Fruit fly (Drosophila melanogaster) whole organism, embryonic: ENCODE measurements around the gene pim.

Source experiments
- CG10267 ChIP-seq: fragments of 200-800 bp; sonication (Bioruptor generic); optimal IDR thresholded peaks from 2 replicates; lab custom pipeline; 2018; ENCODE audit warnings: missing biosample characterization, mild to moderate bottlenecking, missing genetic modification characterization, moderate library complexity
- CG10543 ChIP-seq: fragments of 200-800 bp; sonication (Bioruptor generic); optimal IDR thresholded peaks from 3 replicates; lab custom pipeline; 2017; ENCODE audit warnings: missing biosample characterization, mild to moderate bottlenecking, missing genetic modification characterization, moderate library complexity
- CG11723 ChIP-seq: fragments of 200-800 bp; sonication (Bioruptor generic); optimal IDR thresholded peaks from 2 replicates; lab custom pipeline; 2017; ENCODE audit warnings: missing biosample characterization, mild to moderate bottlenecking, missing genetic modification characterization
- CG15269 ChIP-seq: fragments of 200-800 bp; sonication (Bioruptor generic); optimal IDR thresholded peaks from 2 replicates; lab custom pipeline; 2018; ENCODE audit warnings: missing biosample characterization, mild to moderate bottlenecking, missing genetic modification characterization, moderate library complexity
- CG15514 ChIP-seq: fragments of 200-800 bp; sonication (Bioruptor generic); optimal IDR thresholded peaks from 3 replicates; lab custom pipeline; 2017; ENCODE audit warnings: missing biosample characterization, missing genetic modification characterization, mild to moderate bottlenecking, moderate library complexity, missing genetic modification reagents
- CG17361 ChIP-seq: fragments of 200-800 bp; sonication (Bioruptor generic); IDR thresholded peaks from 3 replicates; pipeline ENCODE4 v1.3.6; 2022; ENCODE audit warnings: missing biosample characterization, missing genetic modification characterization
- CG1792 ChIP-seq: fragments of 200-800 bp; sonication (Bioruptor generic); optimal IDR thresholded peaks from 2 replicates; lab custom pipeline; 2016; ENCODE audit warnings: missing biosample characterization, missing genetic modification characterization
- CG18262 ChIP-seq: fragments of 200-800 bp; optimal IDR thresholded peaks from 3 replicates; lab custom pipeline; 2019; ENCODE audit warnings: missing biosample characterization, mild to moderate bottlenecking, missing genetic modification characterization, moderate library complexity
- CG34376 ChIP-seq: fragments of 200-800 bp; sonication (Bioruptor generic); optimal IDR thresholded peaks from 2 replicates; lab custom pipeline; 2018; ENCODE audit warnings: missing biosample characterization, mild to moderate bottlenecking, missing genetic modification characterization
- CG4707 ChIP-seq: fragments of 200-800 bp; sonication (Bioruptor generic); optimal IDR thresholded peaks from 2 replicates; lab custom pipeline; 2018; ENCODE audit warnings: missing biosample characterization, mild to moderate bottlenecking, missing genetic modification characterization, moderate library complexity
- CG6175 ChIP-seq: fragments of 200-800 bp; sonication (Bioruptor generic); IDR thresholded peaks from 3 replicates; pipeline ENCODE4 v1.3.6; 2022; ENCODE audit warnings: missing biosample characterization, missing genetic modification characterization
- CG8281 ChIP-seq: fragments of 200-800 bp; sonication (Bioruptor generic); optimal IDR thresholded peaks from 2 replicates; lab custom pipeline; 2018; ENCODE audit warnings: missing biosample characterization, mild to moderate bottlenecking, missing genetic modification characterization, moderate library complexity
- CTCF ChIP-seq: fragments of 200-800 bp; sonication (Bioruptor generic); optimal IDR thresholded peaks from 2 replicates; lab custom pipeline; 2017; ENCODE audit warnings: missing biosample characterization, mild to moderate bottlenecking, missing genetic modification characterization, moderate library complexity
- D19A ChIP-seq: fragments of 200-800 bp; optimal IDR thresholded peaks from 3 replicates; lab custom pipeline; 2019; ENCODE audit warnings: missing biosample characterization, mild to moderate bottlenecking, missing genetic modification characterization, moderate library complexity
- Eip74EF ChIP-seq, 2 experiments: fragments of 200-800 bp in 1 of 2; fragments of >200 bp in 1 of 2; sonication (Bioruptor generic) in 1 of 2; optimal IDR thresholded peaks; 2 replicates each; lab custom pipeline; 2017 to 2019; ENCODE audit warnings: missing biosample characterization in 2 of 2, missing genetic modification characterization in 2 of 2, mild to moderate bottlenecking in 1 of 2, moderate library complexity in 1 of 2
- HLH4C ChIP-seq: fragments of 200-800 bp; sonication (Bioruptor generic); IDR thresholded peaks from 3 replicates; pipeline ENCODE4 v1.3.6; 2022; ENCODE audit warnings: missing biosample characterization, missing genetic modification characterization; ENCODE audit not compliant: partially characterized antibody
- Nf-YC ChIP-seq: fragments of 200-800 bp; optimal IDR thresholded peaks from 3 replicates; lab custom pipeline; 2019; ENCODE audit warnings: missing biosample characterization, mild to moderate bottlenecking, missing genetic modification characterization, moderate library complexity
- PHDP ChIP-seq: fragments of 200-800 bp; sonication (Bioruptor generic); optimal IDR thresholded peaks from 3 replicates; lab custom pipeline; 2018; ENCODE audit warnings: missing biosample characterization, mild to moderate bottlenecking, missing genetic modification characterization, moderate library complexity
- Scr ChIP-seq: fragments of 200-800 bp; sonication (Bioruptor generic); IDR thresholded peaks from 2 replicates; pipeline ENCODE4 v1.3.6; 2022; ENCODE audit warnings: missing biosample characterization, missing genetic modification characterization; ENCODE audit not compliant: partially characterized antibody
- Xbp1 ChIP-seq: fragments of 200-800 bp; sonication (Bioruptor generic); optimal IDR thresholded peaks from 3 replicates; lab custom pipeline; 2016; ENCODE audit warnings: missing biosample characterization, mild to moderate bottlenecking, missing genetic modification characterization
- YL-1 ChIP-seq: fragments of 200-800 bp; sonication (Bioruptor generic); optimal IDR thresholded peaks from 3 replicates; lab custom pipeline; 2017; ENCODE audit warnings: missing biosample characterization, mild to moderate bottlenecking, missing genetic modification characterization
- ab ChIP-seq: fragments of 200-800 bp; sonication (Bioruptor generic); optimal IDR thresholded peaks from 2 replicates; lab custom pipeline; 2016; ENCODE audit warnings: missing biosample characterization, missing genetic modification characterization
- ac ChIP-seq: fragments of 200-800 bp; sonication (Bioruptor generic); optimal IDR thresholded peaks from 3 replicates; lab custom pipeline; 2017; ENCODE audit warnings: missing biosample characterization, mild to moderate bottlenecking, missing genetic modification characterization
- bbx ChIP-seq: fragments of 200-800 bp; sonication (Bioruptor generic); IDR thresholded peaks from 2 replicates; pipeline ENCODE4 v1.3.6; 2022; ENCODE audit warnings: missing biosample characterization, missing genetic modification characterization; ENCODE audit not compliant: partially characterized antibody
- bowl ChIP-seq: fragments of 200-800 bp; sonication (Bioruptor generic); IDR thresholded peaks from 2 replicates; pipeline ENCODE4 v1.3.6; 2022; ENCODE audit warnings: missing biosample characterization, missing genetic modification characterization
- chif ChIP-seq, 2 experiments: fragments of 200-800 bp; sonication (Bioruptor generic); optimal IDR thresholded peaks; 3 replicates each; lab custom pipeline; 2016; ENCODE audit warnings: missing biosample characterization in 2 of 2, missing genetic modification characterization in 2 of 2
- chinmo ChIP-seq: fragments of 200-800 bp; sonication (Bioruptor generic); IDR thresholded peaks from 4 replicates; pipeline ENCODE4 v1.3.6; 2022; ENCODE audit warnings: missing biosample characterization, missing genetic modification characterization; ENCODE audit not compliant: partially characterized antibody
- dpn ChIP-seq, 2 experiments: fragments of 200-800 bp; sonication (Bioruptor generic); optimal IDR thresholded peaks; 3 replicates each; lab custom pipeline; 2016; ENCODE audit warnings: missing biosample characterization in 2 of 2, missing genetic modification characterization in 2 of 2
- ewg ChIP-seq: fragments of 200-800 bp; sonication (Bioruptor generic); optimal IDR thresholded peaks from 3 replicates; lab custom pipeline; 2017; ENCODE audit warnings: mild to moderate bottlenecking, missing biosample characterization, missing genetic modification reagents, missing genetic modification characterization
- eyg ChIP-seq: fragments of 200-800 bp; sonication (Bioruptor generic); optimal IDR thresholded peaks from 3 replicates; lab custom pipeline; 2016; ENCODE audit warnings: missing biosample characterization, missing genetic modification characterization
- fd64A ChIP-seq: fragments of 200-800 bp; sonication (Bioruptor generic); optimal IDR thresholded peaks from 3 replicates; lab custom pipeline; 2018; ENCODE audit warnings: missing biosample characterization, mild to moderate bottlenecking, missing genetic modification characterization
- ftz-f1 ChIP-seq: fragments of 200-800 bp; sonication (Bioruptor generic); optimal IDR thresholded peaks from 2 replicates; lab custom pipeline; 2016; ENCODE audit warnings: missing biosample characterization, missing genetic modification characterization
- gce ChIP-seq: fragments of 200-800 bp; sonication (Bioruptor generic); IDR thresholded peaks from 3 replicates; pipeline ENCODE4 v1.3.6; 2022; ENCODE audit warnings: missing biosample characterization, missing genetic modification characterization
- hth ChIP-seq: fragments of >200 bp; optimal IDR thresholded peaks from 2 replicates; lab custom pipeline; 2017; ENCODE audit warnings: inconsistent platforms
- lov ChIP-seq, 2 experiments: fragments of 200-800 bp in 1 of 2; fragments of >200 bp in 1 of 2; sonication (Bioruptor generic) in 1 of 2; IDR thresholded peaks in 1 of 2; optimal IDR thresholded peaks in 1 of 2; 2 replicates in 1 of 2; 3 replicates in 1 of 2; pipeline versions ENCODE4 v1.3.6 to Lab custom; 2017 to 2022; ENCODE audit warnings: missing biosample characterization in 1 of 2, missing genetic modification characterization in 1 of 2
- nmo ChIP-seq: fragments of 200-800 bp; sonication (Bioruptor generic); optimal IDR thresholded peaks from 2 replicates; lab custom pipeline; 2018; ENCODE audit warnings: missing biosample characterization, mild to moderate bottlenecking, missing genetic modification characterization, moderate library complexity
- otp ChIP-seq: fragments of 200-800 bp; sonication (Bioruptor generic); IDR thresholded peaks from 3 replicates; pipeline ENCODE4, ENCODE4 v1.3.6; 2022; ENCODE audit warnings: missing biosample characterization, missing genetic modification characterization
- phol ChIP-seq: fragments of 200-800 bp; sonication (Bioruptor generic); optimal IDR thresholded peaks from 3 replicates; lab custom pipeline; 2018; ENCODE audit warnings: missing biosample characterization, mild to moderate bottlenecking, missing genetic modification characterization, moderate library complexity
- pzg ChIP-seq: fragments of 200-800 bp; sonication (Bioruptor generic); optimal IDR thresholded peaks from 3 replicates; lab custom pipeline; 2018; ENCODE audit warnings: missing biosample characterization, mild to moderate bottlenecking, missing genetic modification characterization, moderate library complexity
- sqz ChIP-seq: fragments of 200-800 bp; sonication (Bioruptor generic); optimal IDR thresholded peaks from 3 replicates; lab custom pipeline; 2018; ENCODE audit warnings: missing biosample characterization, mild to moderate bottlenecking, missing genetic modification characterization
- ssp ChIP-seq: fragments of 200-800 bp; sonication (Bioruptor generic); IDR thresholded peaks from 2 replicates; pipeline ENCODE4 v1.3.6; 2022; ENCODE audit warnings: missing biosample characterization, missing genetic modification characterization
- stwl ChIP-seq: fragments of 200-800 bp; sonication (Bioruptor generic); optimal IDR thresholded peaks from 3 replicates; lab custom pipeline; 2018; ENCODE audit warnings: missing biosample characterization, mild to moderate bottlenecking, missing genetic modification characterization, moderate library complexity
- vvl ChIP-seq: fragments of 200-800 bp; sonication (Bioruptor generic); IDR thresholded peaks from 2 replicates; pipeline ENCODE4 v1.3.6; 2022; ENCODE audit warnings: missing biosample characterization, missing genetic modification characterization
- z ChIP-seq: fragments of 200-800 bp; sonication (Bioruptor generic); IDR thresholded peaks from 3 replicates; pipeline ENCODE4 v1.3.6; 2022; ENCODE audit warnings: missing biosample characterization, missing genetic modification characterization

pim gene

DNA sequence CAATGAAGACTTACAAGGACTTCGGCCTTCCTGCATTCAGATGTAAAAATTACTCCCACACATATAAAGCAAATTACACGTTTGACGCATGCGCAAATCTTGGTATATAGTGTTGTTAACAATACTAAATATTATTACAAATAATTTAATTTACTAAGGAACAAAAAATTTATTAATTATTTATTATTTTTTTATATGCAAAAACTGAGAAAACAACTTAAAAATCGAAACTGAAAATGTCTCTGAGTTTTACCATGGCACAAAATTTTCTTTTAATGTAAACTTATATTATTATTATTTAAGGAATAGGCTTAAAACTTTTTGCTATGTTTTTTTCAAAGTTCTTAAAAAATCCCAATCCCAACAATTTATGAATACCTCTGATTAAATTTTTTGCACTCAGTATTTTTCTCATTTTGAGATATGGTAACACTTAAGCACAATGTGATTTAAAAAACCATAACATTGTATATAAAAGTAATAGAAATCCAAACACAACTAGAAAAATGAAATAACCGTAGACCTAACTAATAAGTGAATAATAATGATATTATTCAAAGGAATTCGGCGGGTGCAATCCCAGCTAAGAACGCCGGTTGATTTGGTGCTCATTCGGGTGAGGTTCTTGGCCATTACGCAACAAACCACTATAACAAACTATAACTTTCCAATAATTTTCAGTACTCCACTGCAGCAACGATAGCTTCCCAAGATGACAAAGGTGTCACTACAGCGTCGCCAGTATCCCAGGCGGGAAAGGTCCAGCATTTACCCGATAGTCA lies 31.5 kb upstream of the pim start, which contains the start of the genes Schip1 and Cox10 (continued):
- TF ChIP-seq CG11723 (GFP tag; lab: Kevin White, UChicago): no peak
- peak; percentile 21 for TF ChIP-seq stwl (tag; lab: Kevin White, UChicago)
- no peak for TF ChIP-seq CG1792 (GFP tag; lab: Kevin White, UChicago)
- TF ChIP-seq sqz (GFP tag; lab: Kevin White, UChicago): no peak
- no peak for TF ChIP-seq ssp (GFP tag; lab: Robert Waterston, UW)
- no peak for TF ChIP-seq ab
- no peak for TF ChIP-seq CG6175 (GFP tag; lab: Robert Waterston, UW)

DNA sequence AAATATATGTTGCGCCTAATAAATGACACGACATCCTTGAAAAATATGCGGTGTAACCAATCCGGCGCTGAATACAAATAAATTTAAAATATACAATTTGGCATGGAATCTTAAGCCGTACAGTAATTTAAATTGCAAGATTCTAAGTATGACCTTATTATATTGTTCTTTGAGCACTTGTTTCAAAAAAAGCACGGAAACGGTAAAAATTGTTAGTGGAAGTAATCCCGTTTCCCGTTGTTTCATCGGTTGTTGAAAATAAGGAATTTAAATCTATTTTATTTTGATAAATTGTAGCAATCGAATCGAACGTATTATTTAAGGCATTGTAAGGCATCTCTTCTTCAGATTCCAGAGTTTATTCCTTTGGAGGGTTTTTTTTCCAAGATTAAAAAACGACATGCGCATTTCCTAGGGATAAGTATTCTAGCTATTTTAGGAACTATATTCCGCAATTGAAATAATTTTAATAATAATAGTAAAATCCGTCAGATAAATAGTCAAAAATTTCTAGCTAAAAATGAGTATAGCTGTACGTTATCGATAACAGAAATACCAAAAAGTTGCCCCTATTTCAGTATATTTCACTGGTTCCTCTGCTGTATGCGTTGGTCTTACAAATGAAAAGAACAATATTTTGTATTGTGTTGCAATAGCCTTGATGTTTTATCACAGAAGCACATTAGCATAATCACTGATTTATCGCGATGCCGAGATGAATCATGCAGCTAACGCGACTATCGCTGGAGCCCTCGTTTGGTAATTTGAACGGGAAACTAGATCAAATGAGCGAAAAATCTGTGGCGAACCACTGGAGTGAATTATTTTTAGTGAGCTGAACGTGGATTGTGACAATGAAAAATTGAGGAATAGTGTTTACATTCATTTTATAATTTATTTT lies 29.4 kb upstream of the pim start, which contains the start of gene GATAd:
Gene GATAd, plus strand, starts transcription at position 644 of the 901 bp plus-strand sequence.
- TF ChIP-seq eyg (GFP tag; lab: Kevin White, UChicago): no peak
- TF ChIP-seq nmo: peak; percentile 25
- no peak for TF ChIP-seq bowl (GFP tag; lab: Robert Waterston, UW)
- TF ChIP-seq hth (lab: Kevin White, UChicago): no peak
- no peak for TF ChIP-seq z
- TF ChIP-seq Eip74EF (GFP tag; optimal IDR thresholded peaks at IDR 0.05; lab: Kevin White, UChicago): peak in 1 of 2 experiments; percentile 19
- TF ChIP-seq HLH4C (GFP tag; lab: Robert Waterston, UW): no peak
- TF ChIP-seq lov (optimal IDR thresholded peaks at IDR 0.05; lab: Kevin White, UChicago): no peak
- TF ChIP-seq lov (GFP tag; IDR thresholded peaks at IDR 0.05; lab: Robert Waterston, UW): no peak
- no peak for TF ChIP-seq fd64A
- peak; percentile 99 for TF ChIP-seq CG15514
- TF ChIP-seq Nf-YC: peak; percentile 38
- no peak for TF ChIP-seq chif (GFP tag; optimal IDR thresholded peaks at IDR 0.05; lab: Kevin White, UChicago)
- peak; percentile 19 for TF ChIP-seq PHDP (tag; lab: Kevin White, UChicago)
- no peak for TF ChIP-seq Xbp1
- 0 out of 3 replicates have a peak, but pooled peaks have one; percentile 5 for TF ChIP-seq CG17361
- TF ChIP-seq D19A (tag; lab: Kevin White, UChicago): peak; percentile 2
- TF ChIP-seq bbx (GFP tag; lab: Robert Waterston, UW): 0 out of 2 replicates have a peak, but pooled peaks have one; percentile 16
- peak; percentile 61 for TF ChIP-seq ftz-f1 (GFP tag; lab: Kevin White, UChicago)
- peak; percentile 33 for TF ChIP-seq CG10267
- peak; percentile 0 for TF ChIP-seq CG15269 (tag; lab: Kevin White, UChicago)
- TF ChIP-seq ewg (GFP tag; lab: Kevin White, UChicago): peak; percentile 3
- peak; percentile 74; the same call in 1 of the 4 replicates for TF ChIP-seq chinmo
- TF ChIP-seq CG8281 (tag; lab: Kevin White, UChicago): peak; percentile 79
- TF ChIP-seq phol (tag; lab: Kevin White, UChicago): peak; percentile 13
- peak; percentile 16 for TF ChIP-seq YL-1 (GFP tag; lab: Kevin White, UChicago)
- peak; percentile 1 for TF ChIP-seq CTCF
- TF ChIP-seq vvl (GFP tag; lab: Robert Waterston, UW): peak; percentile 69; the same call in 1 of the 2 replicates
- TF ChIP-seq stwl (tag; lab: Kevin White, UChicago): peak; percentile 34
- TF ChIP-seq CG18262 (tag; lab: Kevin White, UChicago): peak; percentile 4
- no peak for TF ChIP-seq otp (GFP tag; lab: Robert Waterston, UW)
- TF ChIP-seq pzg (GFP tag; lab: Kevin White, UChicago): peak; percentile 62
- TF ChIP-seq Scr: peak; percentile 37
- TF ChIP-seq CG34376 (GFP tag; lab: Kevin White, UChicago): no peak
- TF ChIP-seq CG4707 (GFP tag; lab: Kevin White, UChicago): no peak
- TF ChIP-seq ac: no peak
- no peak for TF ChIP-seq gce
- TF ChIP-seq CG10543 (GFP tag; lab: Kevin White, UChicago): peak; percentile 19
- peak in 1 of 2 experiments; percentile 23 for TF ChIP-seq dpn (GFP tag; optimal IDR thresholded peaks at IDR 0.05; lab: Kevin White, UChicago)
